Fruit fly (Drosophila melanogaster) whole organism, embryonic: Measurements from ENCODE around the gene CG4004.

ENCODE experiments used
- Ada2b ChIP-seq: fragments of 200-800 bp; sonication (Bioruptor generic); IDR thresholded peaks from 2 replicates; pipeline ENCODE4 v1.3.6; 2022; ENCODE audit warnings: missing biosample characterization, missing genetic modification characterization
- Bdp1 ChIP-seq: fragments of 200-800 bp; sonication (Bioruptor generic); optimal IDR thresholded peaks from 3 replicates; lab custom pipeline; 2016; ENCODE audit warnings: missing biosample characterization, missing genetic modification characterization
- CG10147 ChIP-seq: fragments of 200-800 bp; sonication (Bioruptor generic); optimal IDR thresholded peaks from 2 replicates; lab custom pipeline; 2019; ENCODE audit warnings: missing biosample characterization, mild to moderate bottlenecking, missing genetic modification characterization, moderate library complexity
- CG10321 ChIP-seq: fragments of 200-800 bp; sonication (Bioruptor generic); IDR thresholded peaks from 2 replicates; pipeline ENCODE4 v1.3.6; 2022; ENCODE audit warnings: missing biosample characterization, missing genetic modification characterization
- CG10431 ChIP-seq: fragments of 200-800 bp; sonication (Bioruptor generic); optimal IDR thresholded peaks from 3 replicates; lab custom pipeline; 2018; ENCODE audit warnings: missing biosample characterization, mild to moderate bottlenecking, missing genetic modification characterization
- CG11085 ChIP-seq: fragments of 200-800 bp; sonication (Bioruptor generic); IDR thresholded peaks from 2 replicates; pipeline ENCODE4 v1.3.6; 2022; ENCODE audit warnings: missing biosample characterization, missing genetic modification characterization
- CG12299 ChIP-seq: fragments of 200-800 bp; sonication (Bioruptor generic); optimal IDR thresholded peaks from 2 replicates; lab custom pipeline; 2018; ENCODE audit warnings: missing biosample characterization, mild to moderate bottlenecking, missing genetic modification characterization
- CG13624 ChIP-seq: fragments of 200-800 bp; sonication (Bioruptor generic); optimal IDR thresholded peaks from 2 replicates; lab custom pipeline; 2016; ENCODE audit warnings: missing biosample characterization, missing genetic modification characterization
- CG14441 ChIP-seq: fragments of 200-800 bp; sonication (Bioruptor generic); IDR thresholded peaks from 2 replicates; pipeline ENCODE4 v1.3.6; 2022; ENCODE audit warnings: missing biosample characterization, missing genetic modification characterization
- CG15601 ChIP-seq: fragments of 200-800 bp; sonication (Bioruptor generic); optimal IDR thresholded peaks from 3 replicates; lab custom pipeline; 2019; ENCODE audit warnings: missing biosample characterization, mild to moderate bottlenecking, missing genetic modification characterization, moderate library complexity
- CG17328 ChIP-seq: fragments of 200-800 bp; sonication (Bioruptor generic); IDR thresholded peaks from 2 replicates; pipeline ENCODE4 v1.3.6; 2022; ENCODE audit warnings: missing biosample characterization, missing genetic modification characterization
- CG17359 ChIP-seq: fragments of 200-800 bp; sonication (Bioruptor generic); optimal IDR thresholded peaks from 3 replicates; lab custom pipeline; 2018; ENCODE audit warnings: missing biosample characterization, mild to moderate bottlenecking, missing genetic modification characterization, moderate library complexity
- CG2129 ChIP-seq: fragments of 200-800 bp; sonication (Bioruptor generic); IDR thresholded peaks from 2 replicates; pipeline ENCODE4 v1.3.6; 2022; ENCODE audit warnings: missing biosample characterization, missing genetic modification characterization; ENCODE audit not compliant: partially characterized antibody
- CG3281 ChIP-seq: fragments of 200-800 bp; sonication (Bioruptor generic); optimal IDR thresholded peaks from 3 replicates; lab custom pipeline; 2017; ENCODE audit warnings: missing biosample characterization, mild to moderate bottlenecking, missing genetic modification characterization
- CG3726 ChIP-seq: fragments of 200-800 bp; sonication (Bioruptor generic); IDR thresholded peaks from 3 replicates; pipeline ENCODE4, ENCODE4 v1.3.6; 2022; ENCODE audit warnings: missing biosample characterization, missing genetic modification characterization
- CG4360 ChIP-seq: fragments of 200-800 bp; sonication (Bioruptor generic); IDR thresholded peaks from 2 replicates; pipeline ENCODE4 v1.3.6; 2022; ENCODE audit warnings: missing biosample characterization, missing genetic modification characterization
- CG7987 ChIP-seq: fragments of 200-800 bp; sonication (Bioruptor generic); optimal IDR thresholded peaks from 2 replicates; lab custom pipeline; 2018; ENCODE audit warnings: missing biosample characterization, mild to moderate bottlenecking, missing genetic modification characterization, moderate library complexity
- CG9817 ChIP-seq: fragments of 200-800 bp; sonication (Bioruptor generic); optimal IDR thresholded peaks from 2 replicates; lab custom pipeline; 2018; ENCODE audit warnings: missing biosample characterization, mild to moderate bottlenecking, missing genetic modification characterization, moderate library complexity
- D19A ChIP-seq: fragments of 200-800 bp; optimal IDR thresholded peaks from 3 replicates; lab custom pipeline; 2019; ENCODE audit warnings: missing biosample characterization, mild to moderate bottlenecking, missing genetic modification characterization, moderate library complexity
- Jarid2 ChIP-seq: fragments of 200-800 bp; sonication (Bioruptor generic); optimal IDR thresholded peaks from 3 replicates; lab custom pipeline; 2017; ENCODE audit warnings: mild to moderate bottlenecking, missing biosample characterization, missing genetic modification reagents, missing genetic modification characterization
- NC2α ChIP-seq: fragments of 200-800 bp; sonication (Bioruptor generic); optimal IDR thresholded peaks from 2 replicates; lab custom pipeline; 2016; ENCODE audit warnings: missing biosample characterization, missing genetic modification characterization
- Scr ChIP-seq: fragments of 200-800 bp; sonication (Bioruptor generic); IDR thresholded peaks from 2 replicates; pipeline ENCODE4 v1.3.6; 2022; ENCODE audit warnings: missing biosample characterization, missing genetic modification characterization; ENCODE audit not compliant: partially characterized antibody
- Sox100B ChIP-seq: fragments of 200-800 bp; sonication (Bioruptor generic); optimal IDR thresholded peaks from 3 replicates; lab custom pipeline; 2018; ENCODE audit warnings: missing biosample characterization, mild to moderate bottlenecking, missing genetic modification characterization
- Spps ChIP-seq: fragments of 200-800 bp; sonication (Bioruptor generic); optimal IDR thresholded peaks from 2 replicates; lab custom pipeline; 2018; ENCODE audit warnings: missing biosample characterization, mild to moderate bottlenecking, missing genetic modification characterization
- Sry-β ChIP-seq: fragments of 200-800 bp; sonication (Bioruptor generic); optimal IDR thresholded peaks from 2 replicates; lab custom pipeline; 2018; ENCODE audit warnings: missing biosample characterization, mild to moderate bottlenecking, missing genetic modification characterization, moderate library complexity
- Ssrp ChIP-seq: fragments of 200-800 bp; sonication (Bioruptor generic); optimal IDR thresholded peaks from 2 replicates; lab custom pipeline; 2018; ENCODE audit warnings: missing biosample characterization, mild to moderate bottlenecking, missing genetic modification characterization, moderate library complexity
- Taf1 ChIP-seq: fragments of 200-800 bp; sonication (Bioruptor generic); IDR thresholded peaks from 2 replicates; pipeline ENCODE4 v1.3.6; 2022; ENCODE audit warnings: missing biosample characterization, missing genetic modification characterization
- Xrp1 ChIP-seq: fragments of 200-800 bp; sonication (Bioruptor generic); IDR thresholded peaks from 2 replicates; pipeline ENCODE4 v1.3.6; 2022; ENCODE audit warnings: missing biosample characterization, missing genetic modification characterization
- ara ChIP-seq: fragments of 200-800 bp; sonication (Bioruptor generic); IDR thresholded peaks from 2 replicates; pipeline ENCODE4 v1.3.6; 2022; ENCODE audit warnings: missing biosample characterization, missing genetic modification characterization
- ase ChIP-seq: fragments of 200-800 bp; sonication (Bioruptor generic); IDR thresholded peaks from 3 replicates; pipeline ENCODE4 v1.3.6; 2022; ENCODE audit warnings: missing biosample characterization, missing genetic modification characterization
- bbx ChIP-seq: fragments of 200-800 bp; sonication (Bioruptor generic); IDR thresholded peaks from 2 replicates; pipeline ENCODE4 v1.3.6; 2022; ENCODE audit warnings: missing biosample characterization, missing genetic modification characterization; ENCODE audit not compliant: partially characterized antibody
- br ChIP-seq: fragments of >200 bp; optimal IDR thresholded peaks from 2 replicates; lab custom pipeline; 2017
- cad ChIP-seq: fragments of >200 bp; optimal IDR thresholded peaks from 2 replicates; lab custom pipeline; 2017; ENCODE audit warnings: missing biosample characterization, missing genetic modification characterization
- caup ChIP-seq: fragments of 200-800 bp; sonication (Bioruptor generic); optimal IDR thresholded peaks from 3 replicates; lab custom pipeline; 2017; ENCODE audit warnings: missing biosample characterization, mild to moderate bottlenecking, missing genetic modification characterization, moderate library complexity; ENCODE audit not compliant: severe bottlenecking
- chinmo ChIP-seq: fragments of 200-800 bp; sonication (Bioruptor generic); IDR thresholded peaks from 4 replicates; pipeline ENCODE4 v1.3.6; 2022; ENCODE audit warnings: missing biosample characterization, missing genetic modification characterization; ENCODE audit not compliant: partially characterized antibody
- danr ChIP-seq: fragments of 200-800 bp; sonication (Bioruptor generic); IDR thresholded peaks from 2 replicates; pipeline ENCODE4 v1.3.6; 2022; ENCODE audit warnings: missing biosample characterization, missing genetic modification characterization
- esg ChIP-seq: fragments of 200-800 bp; sonication (Bioruptor generic); conservative IDR thresholded peaks from 2 replicates; pipeline ENCODE4 v1.3.6; 2022; ENCODE audit warnings: missing biosample characterization, missing genetic modification characterization
- gro ChIP-seq: fragments of 200-800 bp; sonication (Bioruptor generic); optimal IDR thresholded peaks from 2 replicates; lab custom pipeline; 2016; ENCODE audit warnings: missing biosample characterization, missing genetic modification characterization
- hb ChIP-seq: fragments of 200-800 bp; sonication (Bioruptor generic); IDR thresholded peaks from 3 replicates; pipeline ENCODE4 v1.3.6; 2022; ENCODE audit warnings: missing biosample characterization, missing genetic modification characterization; ENCODE audit not compliant: partially characterized antibody
- jigr1 ChIP-seq: fragments of 200-800 bp; sonication (Bioruptor generic); IDR thresholded peaks from 3 replicates; pipeline ENCODE4 v1.3.6; 2022; ENCODE audit warnings: missing biosample characterization, missing genetic modification characterization
- kay ChIP-seq: fragments of 200-800 bp; sonication (Bioruptor generic); optimal IDR thresholded peaks from 2 replicates; lab custom pipeline; 2016; ENCODE audit warnings: missing biosample characterization, missing genetic modification characterization
- ken ChIP-seq: fragments of 200-800 bp; sonication (Bioruptor generic); IDR thresholded peaks from 3 replicates; pipeline ENCODE4 v1.3.6; 2022; ENCODE audit warnings: missing biosample characterization, missing genetic modification characterization
- oc ChIP-seq: fragments of 200-800 bp; sonication (Bioruptor generic); optimal IDR thresholded peaks from 2 replicates; lab custom pipeline; 2018; ENCODE audit warnings: missing biosample characterization, mild to moderate bottlenecking, missing genetic modification characterization, moderate library complexity
- pnt ChIP-seq: fragments of 200-800 bp; sonication (Bioruptor generic); optimal IDR thresholded peaks from 3 replicates; lab custom pipeline; 2016; ENCODE audit warnings: missing biosample characterization, missing genetic modification characterization
- slou ChIP-seq: fragments of 200-800 bp; sonication (Bioruptor generic); optimal IDR thresholded peaks from 3 replicates; lab custom pipeline; 2016; ENCODE audit warnings: missing biosample characterization, missing genetic modification characterization
- tio ChIP-seq: fragments of 200-800 bp; sonication (Bioruptor generic); optimal IDR thresholded peaks from 2 replicates; lab custom pipeline; 2017; ENCODE audit warnings: missing biosample characterization, missing genetic modification characterization, inconsistent platforms
- ttk ChIP-seq: fragments of 200-800 bp; sonication (Bioruptor generic); IDR thresholded peaks from 2 replicates; pipeline ENCODE4 v2.1.2; 2022; ENCODE audit warnings: missing biosample characterization, missing genetic modification characterization
- unc-4 ChIP-seq: fragments of 200-800 bp; sonication (Bioruptor generic); IDR thresholded peaks from 2 replicates; pipeline ENCODE4 v1.3.6; 2022; ENCODE audit warnings: missing biosample characterization, missing genetic modification characterization; ENCODE audit not compliant: partially characterized antibody
- vfl ChIP-seq: fragments of 200-800 bp; sonication (Bioruptor generic); optimal IDR thresholded peaks from 2 replicates; lab custom pipeline; 2016; ENCODE audit warnings: missing biosample characterization, missing genetic modification characterization
- zfh2 ChIP-seq: fragments of 200-800 bp; sonication (Bioruptor generic); optimal IDR thresholded peaks from 2 replicates; lab custom pipeline; 2016; ENCODE audit warnings: missing biosample characterization, missing genetic modification characterization

The CG4004 gene

dm6 chrX:12755600-12756373, 11.8 kb downstream of the CG4004 start (continued):
- TF ChIP-seq Sry-β (GFP tag; lab: Kevin White, UChicago) (peak; percentile 30), Ada2b (GFP tag; lab: Robert Waterston, UW) (peak; percentile 59), slou (peak; percentile 69), hb (GFP tag; lab: Robert Waterston, UW) (no peak), NC2α (GFP tag; lab: Kevin White, UChicago) (no peak), CG15601 (no peak), chinmo (GFP tag; lab: Robert Waterston, UW) (peak; percentile 92), oc (tag; lab: Kevin White, UChicago) (peak; percentile 6), ttk (GFP tag; lab: Robert Waterston, UW) (peak; percentile 69; the same call in 1 of the 2 replicates), Ssrp (tag; lab: Kevin White, UChicago) (peak; percentile 70), D19A (tag; lab: Kevin White, UChicago) (peak; percentile 85), CG12299 (peak; percentile 50), tio (GFP tag; lab: Kevin White, UChicago) (peak; percentile 75), CG10431 (GFP tag; lab: Kevin White, UChicago) (no peak), kay (GFP tag; lab: Kevin White, UChicago) (no peak), cad (GFP tag; lab: Kevin White, UChicago) (no peak), pnt (GFP tag; lab: Kevin White, UChicago) (peak; percentile 53), CG2129 (GFP tag; lab: Robert Waterston, UW) (no peak), CG14441 (GFP tag; lab: Robert Waterston, UW) (peak; percentile 81), bbx (GFP tag; lab: Robert Waterston, UW) (no peak), zfh2 (GFP tag; lab: Kevin White, UChicago) (peak; percentile 84), danr (GFP tag; lab: Robert Waterston, UW) (peak; percentile 65), ase (GFP tag; lab: Robert Waterston, UW) (peak; percentile 71; the same call in 2 of the 3 replicates), CG10321 (GFP tag; lab: Robert Waterston, UW) (0 out of 2 replicates have a peak, but pooled peaks have one; percentile 25), Taf1 (GFP tag; lab: Robert Waterston, UW) (peak; percentile 60; the same call in 1 of the 2 replicates), Bdp1 (GFP tag; lab: Kevin White, UChicago) (no peak)
- TF ChIP-seq, all 482 proteins: peak for 285

dm6 chrX:12756374-12756721, 12.3 kb downstream of the CG4004 start:
- TF ChIP-seq CG9817 (tag; lab: Kevin White, UChicago) (no peak), CG10147 (GFP tag; lab: Kevin White, UChicago) (no peak), vfl (no peak), CG3726 (GFP tag; lab: Robert Waterston, UW) (no peak), esg (no peak), CG11085 (no peak), Sox100B (GFP tag; lab: Kevin White, UChicago) (no peak), br (lab: Kevin White, UChicago) (no peak), Jarid2 (GFP tag; lab: Kevin White, UChicago) (no peak), Spps (tag; lab: Kevin White, UChicago) (no peak), CG13624 (GFP tag; lab: Kevin White, UChicago) (no peak), ara (GFP tag; lab: Robert Waterston, UW) (no peak), jigr1 (no peak), Xrp1 (no peak), caup (GFP tag; lab: Kevin White, UChicago) (no peak), unc-4 (GFP tag; lab: Robert Waterston, UW) (no peak), CG3281 (no peak), CG7987 (GFP tag; lab: Kevin White, UChicago) (peak; percentile 27), Scr (no peak), CG4360 (GFP tag; lab: Robert Waterston, UW) (peak; percentile 33; the same call in 1 of the 2 replicates), CG17359 (tag; lab: Kevin White, UChicago) (no peak), ken (GFP tag; lab: Robert Waterston, UW) (no peak), CG17328 (GFP tag; lab: Robert Waterston, UW) (no peak), gro (GFP tag; lab: Kevin White, UChicago) (no peak)
